Worm (Caenorhabditis elegans) whole organism, mixed stage, embryonic: ENCODE results near the gene srh-194.

ENCODE experiments used
- M03D4.4 ChIP-seq: sonication (generic microtip); optimal IDR thresholded peaks from 2 replicates; lab custom pipeline; 2017; ENCODE audit warnings: mild to moderate bottlenecking, missing genetic modification characterization, missing compliant biosample characterization
- bed-3 ChIP-seq: fragments of 200-800 bp; sonication (Bioruptor generic); optimal IDR thresholded peaks from 3 replicates; lab custom pipeline; 2018; ENCODE audit warnings: mild to moderate bottlenecking, missing genetic modification characterization, moderate library complexity, missing compliant biosample characterization
- blmp-1 ChIP-seq: fragments of 150-350 bp; optimal IDR thresholded peaks from 2 replicates; lab custom pipeline; 2014; ENCODE audit warnings: missing biosample characterization, missing genetic modification characterization
- ceh-39 ChIP-seq: fragments of 150-350 bp; optimal IDR thresholded peaks from 2 replicates; lab custom pipeline; 2014; ENCODE audit warnings: missing biosample characterization, missing genetic modification characterization
- ces-1 ChIP-seq: fragments of 150-350 bp; optimal IDR thresholded peaks from 2 replicates; lab custom pipeline; 2014; ENCODE audit warnings: missing biosample characterization, missing genetic modification reagents, missing genetic modification characterization
- elt-3 ChIP-seq: fragments of 150-350 bp; optimal IDR thresholded peaks from 2 replicates; lab custom pipeline; 2014; ENCODE audit warnings: missing biosample characterization, missing genetic modification characterization
- flh-1 ChIP-seq: fragments of 200-800 bp; sonication (Bioruptor generic); optimal IDR thresholded peaks from 2 replicates; lab custom pipeline; 2018; ENCODE audit warnings: mild to moderate bottlenecking, missing genetic modification characterization, moderate library complexity, missing compliant biosample characterization
- ham-2 ChIP-seq: fragments of 200-800 bp; sonication (Bioruptor generic); optimal IDR thresholded peaks from 2 replicates; lab custom pipeline; 2018; ENCODE audit warnings: mild to moderate bottlenecking, missing genetic modification characterization, missing compliant biosample characterization
- hlh-1 ChIP-seq: fragments of 150-350 bp; optimal IDR thresholded peaks from 2 replicates; lab custom pipeline; 2014; ENCODE audit warnings: missing biosample characterization, missing genetic modification reagents, missing genetic modification characterization
- lin-32 ChIP-seq: fragments of 200-800 bp; sonication (Bioruptor generic); optimal IDR thresholded peaks from 2 replicates; lab custom pipeline; 2018; ENCODE audit warnings: mild to moderate bottlenecking, missing genetic modification characterization, missing compliant biosample characterization
- lsy-2 ChIP-seq: fragments of 150-350 bp; optimal IDR thresholded peaks from 2 replicates; lab custom pipeline; 2014; ENCODE audit warnings: missing biosample characterization, missing genetic modification characterization
- mab-5 ChIP-seq: fragments of 150-350 bp; optimal IDR thresholded peaks from 2 replicates; lab custom pipeline; 2014; ENCODE audit warnings: missing biosample characterization, missing genetic modification characterization
- mep-1 ChIP-seq: fragments of 150-350 bp; optimal IDR thresholded peaks from 2 replicates; lab custom pipeline; 2017; ENCODE audit warnings: missing biosample characterization, missing genetic modification reagents, missing genetic modification characterization, inconsistent platforms
- mls-2 ChIP-seq: sonication (generic microtip); optimal IDR thresholded peaks from 2 replicates; lab custom pipeline; 2016; ENCODE audit warnings: mild to moderate bottlenecking, missing genetic modification characterization, moderate library complexity, missing compliant biosample characterization
- nhr-12 ChIP-seq: fragments of 150-350 bp; optimal IDR thresholded peaks from 2 replicates; lab custom pipeline; 2014; ENCODE audit warnings: missing biosample characterization, missing genetic modification characterization
- nhr-237 ChIP-seq: fragments of 150-350 bp; optimal IDR thresholded peaks from 2 replicates; lab custom pipeline; 2014; ENCODE audit warnings: missing biosample characterization, missing genetic modification characterization
- nhr-28 ChIP-seq: fragments of 150-350 bp; optimal IDR thresholded peaks from 2 replicates; lab custom pipeline; 2014; ENCODE audit warnings: missing biosample characterization, missing genetic modification characterization
- nhr-76 ChIP-seq: sonication (generic microtip); optimal IDR thresholded peaks from 2 replicates; lab custom pipeline; 2017; ENCODE audit warnings: missing biosample characterization, missing genetic modification characterization
- pha-4 ChIP-seq: fragments of 150-350 bp; optimal IDR thresholded peaks from 2 replicates; lab custom pipeline; 2018; ENCODE audit warnings: missing biosample characterization, missing genetic modification reagents, missing genetic modification characterization
- sem-2 ChIP-seq: fragments of 200-800 bp; sonication (Bioruptor generic); optimal IDR thresholded peaks from 2 replicates; lab custom pipeline; 2018; ENCODE audit warnings: mild to moderate bottlenecking, missing genetic modification characterization, missing compliant biosample characterization
- snpc-4 ChIP-seq: fragments of 150-350 bp; optimal IDR thresholded peaks from 2 replicates; lab custom pipeline; 2014; ENCODE audit warnings: missing biosample characterization, missing genetic modification characterization
- sptf-1 ChIP-seq: sonication (generic microtip); optimal IDR thresholded peaks from 2 replicates; lab custom pipeline; 2017; ENCODE audit warnings: mild to moderate bottlenecking, missing genetic modification characterization, moderate library complexity, missing compliant biosample characterization
- tbx-8 ChIP-seq: fragments of 200-800 bp; sonication (Bioruptor generic); optimal IDR thresholded peaks from 2 replicates; lab custom pipeline; 2018; ENCODE audit warnings: mild to moderate bottlenecking, missing genetic modification characterization, moderate library complexity, missing compliant biosample characterization
- unc-120 ChIP-seq: sonication (generic microtip); optimal IDR thresholded peaks from 2 replicates; lab custom pipeline; 2017; ENCODE audit warnings: missing genetic modification characterization, missing compliant biosample characterization; ENCODE audit not compliant: poor library complexity, severe bottlenecking
- unc-39 ChIP-seq: fragments of 150-350 bp; optimal IDR thresholded peaks from 2 replicates; lab custom pipeline; 2014; ENCODE audit warnings: missing biosample characterization, missing genetic modification characterization
- unc-62 ChIP-seq: fragments of 150-350 bp; optimal IDR thresholded peaks from 2 replicates; lab custom pipeline; 2014; ENCODE audit warnings: missing biosample characterization, missing genetic modification reagents, missing genetic modification characterization
- zip-8 ChIP-seq: fragments of 150-350 bp; optimal IDR thresholded peaks from 2 replicates; lab custom pipeline; 2014; ENCODE audit warnings: missing biosample characterization, missing genetic modification characterization
- ztf-11 ChIP-seq: fragments of 150-350 bp; optimal IDR thresholded peaks from 2 replicates; lab custom pipeline; 2014; ENCODE audit warnings: missing biosample characterization, missing genetic modification characterization

Gene srh-194

ce11 chrV:4256474-4256873 lies 36.9 kb downstream of the srh-194 start, which contains the start of gene srt-14:
TSS of gene srt-14 (minus strand) at chrV:4256574.
- TF ChIP-seq mep-1 (tag; lab: Kevin White, UChicago) (no peak), blmp-1 (tag; lab: Kevin White, UChicago) (no peak), ztf-11 (no peak), nhr-76 (tag; lab: Kevin White, UChicago) (no peak), unc-62 (GFP tag; lab: Kevin White, UChicago) (no peak), lin-32 (GFP tag; lab: Kevin White, UChicago) (no peak), tbx-8 (GFP tag; lab: Kevin White, UChicago) (no peak), pha-4 (no peak), sptf-1 (tag; lab: Kevin White, UChicago) (no peak), flh-1 (no peak), zip-8 (tag; lab: Kevin White, UChicago) (no peak), unc-39 (tag; lab: Kevin White, UChicago) (no peak), ces-1 (GFP tag; lab: Kevin White, UChicago) (no peak)

ce11 chrV:4250047-4250446 lies 43.3 kb downstream of the srh-194 start, which contains the start of gene srt-13:
TSS of gene srt-13 (minus strand) at chrV:4250147.
- TF ChIP-seq lin-32 (GFP tag; lab: Kevin White, UChicago) (no peak), mls-2 (no peak), unc-62 (GFP tag; lab: Kevin White, UChicago) (no peak), sem-2 (GFP tag; lab: Kevin White, UChicago) (no peak)

- TF ChIP-seq ham-2 (GFP tag; lab: Kevin White, UChicago): no peak
- TF ChIP-seq hlh-1 (tag; lab: Kevin White, UChicago): no peak
- TF ChIP-seq bed-3: no peak
- no peak for TF ChIP-seq lsy-2 (tag; lab: Kevin White, UChicago)
- TF ChIP-seq nhr-237: no peak
- TF ChIP-seq mep-1 (tag; lab: Kevin White, UChicago): no peak
- TF ChIP-seq lin-32 (GFP tag; lab: Kevin White, UChicago): no peak
- no peak for TF ChIP-seq flh-1
- TF ChIP-seq unc-39 (tag; lab: Kevin White, UChicago): no peak
- TF ChIP-seq mls-2: no peak
- no peak for TF ChIP-seq pha-4
- no peak for TF ChIP-seq nhr-76 (tag; lab: Kevin White, UChicago)
- TF ChIP-seq snpc-4 (tag; lab: Kevin White, UChicago): no peak
- TF ChIP-seq blmp-1 (tag; lab: Kevin White, UChicago): no peak
- TF ChIP-seq ces-1 (GFP tag; lab: Kevin White, UChicago): no peak
- TF ChIP-seq nhr-28 (tag; lab: Kevin White, UChicago): no peak
- TF ChIP-seq ztf-11: no peak
- TF ChIP-seq zip-8 (tag; lab: Kevin White, UChicago): no peak
Measured at ce11 chrV:4248359-4248758, 45.0 kb downstream of the srh-194 start.

ce11 chrV:4242431-4242830 lies 50.9 kb downstream of the srh-194 start, which contains the start of gene srt-12:
TSS of gene srt-12 (minus strand) at chrV:4242531.
- TF ChIP-seq unc-120 (tag; lab: Kevin White, UChicago) (no peak), M03D4.4 (tag; lab: Kevin White, UChicago) (no peak), mab-5 (tag; lab: Kevin White, UChicago) (no peak), elt-3 (no peak), ztf-11 (no peak), sptf-1 (tag; lab: Kevin White, UChicago) (no peak), ceh-39 (tag; lab: Kevin White, UChicago) (no peak), nhr-12 (tag; lab: Kevin White, UChicago) (no peak), unc-62 (GFP tag; lab: Kevin White, UChicago) (no peak), nhr-237 (no peak), zip-8 (tag; lab: Kevin White, UChicago) (no peak)
- TF ChIP-seq, all 35 proteins: peak for 0
